Worm (Caenorhabditis elegans): ENCODE data around the gene shl-1.

Gene shl-1

ce11 chrIV:6330790-6331189 lies 53.1 kb downstream of the shl-1 start:
- TF ChIP-seq ztf-22 (GFP tag; optimal IDR thresholded peaks at IDR 0.05): no peak
- TF ChIP-seq dox-1 (GFP tag; IDR thresholded peaks at IDR 0.05): peak; percentile 57
- TF ChIP-seq unc-130 (GFP tag; optimal IDR thresholded peaks at IDR 0.05): no peak
- TF ChIP-seq nhr-80 (tag; optimal IDR thresholded peaks at IDR 0.05): peak; percentile 88
- no peak for TF ChIP-seq Y53F4B.3 (GFP tag; IDR thresholded peaks at IDR 0.05)
- TF ChIP-seq ztf-6 (GFP tag; IDR thresholded peaks at IDR 0.05): no peak
- no peak for TF ChIP-seq Y79H2A.3 (GFP tag; conservative IDR thresholded peaks at IDR 0.05)
- TF ChIP-seq ceh-40 (GFP tag; IDR thresholded peaks at IDR 0.05): no peak
- no peak for TF ChIP-seq lin-54 (GFP tag; optimal IDR thresholded peaks at IDR 0.05)
- TF ChIP-seq dpl-1 (GFP tag; optimal IDR thresholded peaks at IDR 0.05): no peak
- no peak for TF ChIP-seq egl-44 (GFP tag; IDR thresholded peaks at IDR 0.05)
- no peak for TF ChIP-seq F37B4.10 (GFP tag; IDR thresholded peaks at IDR 0.05)
- TF ChIP-seq nhr-27 (tag; optimal IDR thresholded peaks at IDR 0.05): no peak
- TF ChIP-seq F52B5.7 (tag; optimal IDR thresholded peaks at IDR 0.05): no peak
- no peak for TF ChIP-seq lin-35 (GFP tag; optimal IDR thresholded peaks at IDR 0.05)
- TF ChIP-seq ztf-25 (GFP tag; IDR thresholded peaks at IDR 0.05): no peak
- no peak for TF ChIP-seq pha-4 (tag; optimal IDR thresholded peaks at IDR 0.05)
- TF ChIP-seq cebp-1 (GFP tag; IDR thresholded peaks at IDR 0.05): no peak
- TF ChIP-seq cebp-1 (tag; optimal IDR thresholded peaks at IDR 0.05): peak; percentile 40
- 0 out of 2 replicates have a peak, but pooled peaks have one; percentile 29 for TF ChIP-seq ceh-58 (GFP tag; IDR thresholded peaks at IDR 0.05)
- no peak for TF ChIP-seq repo-1 (tag; optimal IDR thresholded peaks at IDR 0.05)
- TF ChIP-seq chd-7 (tag; optimal IDR thresholded peaks at IDR 0.05): no peak
- TF ChIP-seq cebp-2 (GFP tag; IDR thresholded peaks at IDR 0.05): no peak
- TF ChIP-seq B0336.3 (GFP tag; IDR thresholded peaks at IDR 0.05): 0 out of 2 replicates have a peak, but pooled peaks have one; percentile 32
- no peak for TF ChIP-seq tbx-9 (tag; optimal IDR thresholded peaks at IDR 0.05; ENCODE audit: borderline replicate concordance)
- TF ChIP-seq snpc-4 (GFP tag; optimal IDR thresholded peaks at IDR 0.05): no peak
- TF ChIP-seq snpc-4 (tag; optimal IDR thresholded peaks at IDR 0.05): no peak
- no peak for TF ChIP-seq bed-2 (GFP tag; IDR thresholded peaks at IDR 0.05)
- TF ChIP-seq ceh-91 (GFP tag; IDR thresholded peaks at IDR 0.05): no peak
- TF ChIP-seq aptf-3 (GFP tag; IDR thresholded peaks at IDR 0.05): no peak

ce11 chrIV:6329339-6329738 lies 54.5 kb downstream of the shl-1 start, which contains the start of gene seu-1:
TSS of gene seu-1 (plus strand) at chrIV:6329639.
- no peak for TF ChIP-seq mel-28 (tag; optimal IDR thresholded peaks at IDR 0.05; ENCODE audit: borderline replicate concordance)
- no peak for TF ChIP-seq madf-8 (GFP tag; conservative IDR thresholded peaks at IDR 0.05)
- TF ChIP-seq ztf-26 (tag; optimal IDR thresholded peaks at IDR 0.05): no peak
- TF ChIP-seq die-1 (tag; optimal IDR thresholded peaks at IDR 0.05): no peak
- TF ChIP-seq hlh-26 (GFP tag; conservative IDR thresholded peaks at IDR 0.05): no peak
- TF ChIP-seq ztf-3 (GFP tag; optimal IDR thresholded peaks at IDR 0.05): no peak

Data from whole organism, young adult.